In genomic region chrII:1188137-1188536, ce11 we compare ENCODE assay signal across 3 worm cellular contexts.
TF ChIP-seq lines count a peak whose summit lies in the region.

No protein-coding gene starts in this region.

TF ChIP-seq in whole organism, L1 larva, 84 proteins besides CTCF, POLR2A, EP300 and RAD21 (continued from another document):
- no peak for TF ChIP-seq ztf-4 (tag; optimal IDR thresholded peaks at IDR 0.05; lab: Kevin White, UChicago)
- TF ChIP-seq fkh-8 (tag; optimal IDR thresholded peaks at IDR 0.05; lab: Kevin White, UChicago) = no peak
- TF ChIP-seq elt-2 (tag; optimal IDR thresholded peaks at IDR 0.05; lab: Kevin White, UChicago) = peak; percentile 26
- TF ChIP-seq nhr-85 (tag; lab: Kevin White, UChicago) = peak; percentile 87
- peak; percentile 44 for TF ChIP-seq nhr-20 (tag; optimal IDR thresholded peaks at IDR 0.05; lab: Kevin White, UChicago)
- peak; percentile 4 for TF ChIP-seq swsn-7 (tag; optimal IDR thresholded peaks at IDR 0.05; lab: Kevin White, UChicago)
- peak; percentile 45 for TF ChIP-seq nhr-90 (tag; optimal IDR thresholded peaks at IDR 0.05; lab: Kevin White, UChicago; ENCODE audit: poor library complexity)

TF ChIP-seq in whole organism, L2 larva, 48 proteins besides CTCF, POLR2A, EP300 and RAD21 (continued from another document):
- peak; percentile 14 for TF ChIP-seq unc-55 (GFP tag; optimal IDR thresholded peaks at IDR 0.05; lab: Kevin White, UChicago)
- no peak for TF ChIP-seq egl-27 (tag; optimal IDR thresholded peaks at IDR 0.05; lab: Kevin White, UChicago)
- TF ChIP-seq nhr-77 (tag; optimal IDR thresholded peaks at IDR 0.05; lab: Kevin White, UChicago) = no peak
- no peak for TF ChIP-seq ceh-16 (tag; optimal IDR thresholded peaks at IDR 0.05; lab: Kevin White, UChicago)
- TF ChIP-seq sma-9 (GFP tag; optimal IDR thresholded peaks at IDR 0.05; lab: Kevin White, UChicago) = no peak
- TF ChIP-seq sma-9 (tag; optimal IDR thresholded peaks at IDR 0.05; lab: Kevin White, UChicago) = no peak
- TF ChIP-seq lin-11 (tag; optimal IDR thresholded peaks at IDR 0.05; lab: Kevin White, UChicago) = no peak
- TF ChIP-seq Y55F3AM.14 (GFP tag; optimal IDR thresholded peaks at IDR 0.05; lab: Kevin White, UChicago) = no peak
- peak; percentile 42 for TF ChIP-seq sma-3 (GFP tag; optimal IDR thresholded peaks at IDR 0.05; lab: Kevin White, UChicago)
- TF ChIP-seq nhr-23 (tag; optimal IDR thresholded peaks at IDR 0.05; lab: Kevin White, UChicago) = no peak
- TF ChIP-seq nhr-12 (tag; optimal IDR thresholded peaks at IDR 0.05; lab: Kevin White, UChicago) = no peak
- no peak for TF ChIP-seq lin-39 (tag; optimal IDR thresholded peaks at IDR 0.05; lab: Kevin White, UChicago)

TF ChIP-seq in whole organism, L4 larva, 104 proteins besides CTCF, POLR2A, EP300 and RAD21 (continued from another document):
- TF ChIP-seq spr-1 (tag; optimal IDR thresholded peaks at IDR 0.05; lab: Kevin White, UChicago) (no peak), T26A8.4 (GFP tag; IDR thresholded peaks at IDR 0.05; lab: Robert Waterston, UW) (no peak), dve-1 (tag; optimal IDR thresholded peaks at IDR 0.05; lab: Kevin White, UChicago; ENCODE audit: insufficient read depth) (peak; percentile 53), nhr-11 (tag; optimal IDR thresholded peaks at IDR 0.05; lab: Kevin White, UChicago) (no peak), ZK546.5 (tag; optimal IDR thresholded peaks at IDR 0.05; lab: Kevin White, UChicago) (no peak), ceh-28 (tag; optimal IDR thresholded peaks at IDR 0.05; lab: Kevin White, UChicago) (no peak), egl-27 (tag; optimal IDR thresholded peaks at IDR 0.05; lab: Kevin White, UChicago) (no peak), fkh-10 (GFP tag; optimal IDR thresholded peaks at IDR 0.05; lab: Kevin White, UChicago) (no peak), daf-16 (GFP tag; optimal IDR thresholded peaks at IDR 0.05; lab: Kevin White, UChicago) (no peak), daf-16 (tag; optimal IDR thresholded peaks at IDR 0.05; lab: Kevin White, UChicago) (peak; percentile 62), unc-62 (GFP tag; optimal IDR thresholded peaks at IDR 0.05 in 1 of 2; lab: Kevin White, UChicago) (no peak), unc-62 (tag; optimal IDR thresholded peaks at IDR 0.05; lab: Kevin White, UChicago) (no peak), lin-15B (tag; optimal IDR thresholded peaks at IDR 0.05; lab: Kevin White, UChicago) (no peak), fos-1 (tag; optimal IDR thresholded peaks at IDR 0.05; lab: Kevin White, UChicago) (no peak), nhr-111 (GFP tag; optimal IDR thresholded peaks at IDR 0.05; lab: Kevin White, UChicago) (no peak), nhr-28 (tag; optimal IDR thresholded peaks at IDR 0.05; lab: Kevin White, UChicago) (peak; percentile 34), lin-38 (GFP tag; IDR thresholded peaks at IDR 0.05; lab: Robert Waterston, UW) (no peak), ZK337.2 (GFP tag; IDR thresholded peaks at IDR 0.05; lab: Robert Waterston, UW) (no peak), mep-1 (tag; optimal IDR thresholded peaks at IDR 0.05; lab: Kevin White, UChicago) (peak; percentile 39), zfp-3 (GFP tag; conservative IDR thresholded peaks at IDR 0.05; lab: Robert Waterston, UW) (no peak), mdl-1 (tag; optimal IDR thresholded peaks at IDR 0.05; lab: Kevin White, UChicago) (no peak), ztf-7 (tag; optimal IDR thresholded peaks at IDR 0.05; lab: Kevin White, UChicago) (no peak), ces-1 (GFP tag; optimal IDR thresholded peaks at IDR 0.05; lab: Kevin White, UChicago) (no peak), egl-43 (GFP tag; IDR thresholded peaks at IDR 0.05; lab: Robert Waterston, UW) (no peak), mxl-2 (GFP tag; conservative IDR thresholded peaks at IDR 0.05; lab: Robert Waterston, UW) (no peak), tag-97 (GFP tag; IDR thresholded peaks at IDR 0.05; lab: Robert Waterston, UW) (no peak), ama-1 (optimal IDR thresholded peaks at IDR 0.05; lab: Kevin White, UChicago) (no peak), hlh-30 (tag; optimal IDR thresholded peaks at IDR 0.05; lab: Kevin White, UChicago; ENCODE audit: insufficient read depth) (no peak), snpc-4 (tag; optimal IDR thresholded peaks at IDR 0.05; lab: Kevin White, UChicago) (no peak)
